Fruit fly (Drosophila melanogaster) whole organism, embryonic: ENCODE measurements around the gene CG13239.
A peak's percentile ranks its signal among the peaks of the same experiment; 100 is the strongest.

Source experiments
- Aef1 ChIP-seq: fragments of 200-800 bp; sonication (Bioruptor generic); IDR thresholded peaks from 3 replicates; pipeline ENCODE4 v1.3.6; 2022; ENCODE audit warnings: missing biosample characterization, missing genetic modification characterization
- CG10979 ChIP-seq: fragments of 200-800 bp; sonication (Bioruptor generic); optimal IDR thresholded peaks from 2 replicates; lab custom pipeline; 2018; ENCODE audit warnings: missing biosample characterization, mild to moderate bottlenecking, missing genetic modification characterization, moderate library complexity
- CG11093 ChIP-seq: fragments of 200-800 bp; sonication (Bioruptor generic); IDR thresholded peaks from 3 replicates; pipeline ENCODE4 v1.3.6; 2022; ENCODE audit warnings: missing biosample characterization, missing genetic modification characterization
- CG12071 ChIP-seq: fragments of 200-800 bp; sonication (Bioruptor generic); optimal IDR thresholded peaks from 3 replicates; lab custom pipeline; 2018; ENCODE audit warnings: missing biosample characterization, mild to moderate bottlenecking, missing genetic modification characterization
- CG12104 ChIP-seq: fragments of 200-800 bp; sonication (Bioruptor generic); optimal IDR thresholded peaks from 3 replicates; lab custom pipeline; 2016; ENCODE audit warnings: missing biosample characterization, missing genetic modification characterization
- CG12299 ChIP-seq: fragments of 200-800 bp; sonication (Bioruptor generic); optimal IDR thresholded peaks from 2 replicates; lab custom pipeline; 2018; ENCODE audit warnings: missing biosample characterization, mild to moderate bottlenecking, missing genetic modification characterization
- CG12659 ChIP-seq: fragments of 200-800 bp; sonication (Bioruptor generic); optimal IDR thresholded peaks from 3 replicates; lab custom pipeline; 2017; ENCODE audit warnings: mild to moderate bottlenecking, missing biosample characterization, missing genetic modification reagents, missing genetic modification characterization
- CG13775 ChIP-seq: fragments of 200-800 bp; sonication (Bioruptor generic); optimal IDR thresholded peaks from 3 replicates; lab custom pipeline; 2017; ENCODE audit warnings: missing biosample characterization, mild to moderate bottlenecking, missing genetic modification characterization
- CG15011 ChIP-seq: fragments of 200-800 bp; sonication (Bioruptor generic); optimal IDR thresholded peaks from 3 replicates; lab custom pipeline; 2018; ENCODE audit warnings: missing biosample characterization, mild to moderate bottlenecking, missing genetic modification characterization
- CG15601 ChIP-seq: fragments of 200-800 bp; sonication (Bioruptor generic); optimal IDR thresholded peaks from 3 replicates; lab custom pipeline; 2019; ENCODE audit warnings: missing biosample characterization, mild to moderate bottlenecking, missing genetic modification characterization, moderate library complexity
- CG17186 ChIP-seq: fragments of 200-800 bp; sonication (Bioruptor generic); optimal IDR thresholded peaks from 3 replicates; lab custom pipeline; 2017; ENCODE audit warnings: missing biosample characterization, missing genetic modification reagents, missing genetic modification characterization
- CG17568 ChIP-seq: fragments of 200-800 bp; sonication (Bioruptor generic); optimal IDR thresholded peaks from 2 replicates; lab custom pipeline; 2018; ENCODE audit warnings: missing biosample characterization, mild to moderate bottlenecking, missing genetic modification characterization, moderate library complexity
- CG2889 ChIP-seq: fragments of 200-800 bp; sonication (Bioruptor generic); IDR thresholded peaks from 3 replicates; pipeline ENCODE4 v1.3.6; 2022; ENCODE audit warnings: missing biosample characterization, missing genetic modification characterization
- CG30020 ChIP-seq: fragments of 200-800 bp; optimal IDR thresholded peaks from 2 replicates; lab custom pipeline; 2019; ENCODE audit warnings: missing biosample characterization, mild to moderate bottlenecking, missing genetic modification characterization, moderate library complexity
- CG31365 ChIP-seq: fragments of 200-800 bp; sonication (Bioruptor generic); optimal IDR thresholded peaks from 2 replicates; lab custom pipeline; 2018; ENCODE audit warnings: missing biosample characterization, mild to moderate bottlenecking, missing genetic modification characterization
- CG32767 ChIP-seq: fragments of 200-800 bp; sonication (Bioruptor generic); IDR thresholded peaks from 2 replicates; pipeline ENCODE4 v1.3.6; 2022; ENCODE audit warnings: missing biosample characterization, missing genetic modification characterization
- CG6175 ChIP-seq: fragments of 200-800 bp; sonication (Bioruptor generic); IDR thresholded peaks from 3 replicates; pipeline ENCODE4 v1.3.6; 2022; ENCODE audit warnings: missing biosample characterization, missing genetic modification characterization
- CG7963 ChIP-seq: fragments of 200-800 bp; sonication (Bioruptor generic); IDR thresholded peaks from 3 replicates; pipeline ENCODE4 v1.3.6; 2022; ENCODE audit warnings: missing biosample characterization, missing genetic modification characterization; ENCODE audit not compliant: partially characterized antibody
- CrebB ChIP-seq: fragments of 200-800 bp; sonication (Bioruptor generic); optimal IDR thresholded peaks from 3 replicates; lab custom pipeline; 2018; ENCODE audit warnings: missing biosample characterization, mild to moderate bottlenecking, missing genetic modification characterization
- Ets65A ChIP-seq: fragments of 200-800 bp; sonication (Bioruptor generic); peaks from one replicate; lab custom pipeline; 2016; ENCODE audit warnings: missing biosample characterization, missing genetic modification characterization
- Fer3 ChIP-seq: fragments of 200-800 bp; sonication (Bioruptor generic); optimal IDR thresholded peaks from 2 replicates; lab custom pipeline; 2018; ENCODE audit warnings: missing biosample characterization, mild to moderate bottlenecking, missing genetic modification characterization, moderate library complexity
- Gsc ChIP-seq: fragments of 200-800 bp; sonication (Bioruptor generic); IDR thresholded peaks from 2 replicates; pipeline ENCODE4 v1.3.6; 2022; ENCODE audit warnings: missing biosample characterization, missing genetic modification characterization
- HLH4C ChIP-seq: fragments of 200-800 bp; sonication (Bioruptor generic); IDR thresholded peaks from 3 replicates; pipeline ENCODE4 v1.3.6; 2022; ENCODE audit warnings: missing biosample characterization, missing genetic modification characterization; ENCODE audit not compliant: partially characterized antibody
- Hmr ChIP-seq: fragments of 200-800 bp; sonication (Bioruptor generic); optimal IDR thresholded peaks from 3 replicates; lab custom pipeline; 2017; ENCODE audit warnings: mild to moderate bottlenecking, missing biosample characterization, missing genetic modification reagents, missing genetic modification characterization
- Max ChIP-seq: fragments of 200-800 bp; sonication (Bioruptor generic); optimal IDR thresholded peaks from 2 replicates; lab custom pipeline; 2016; ENCODE audit warnings: missing biosample characterization, mild to moderate bottlenecking, missing genetic modification characterization
- Med ChIP-seq: fragments of 200-800 bp; sonication (Bioruptor generic); peaks from one replicate; lab custom pipeline; 2016; ENCODE audit warnings: missing biosample characterization, missing genetic modification characterization, mild to moderate bottlenecking, inconsistent platforms, moderate library complexity
- Myb ChIP-seq: fragments of 200-800 bp; sonication (Bioruptor generic); optimal IDR thresholded peaks from 2 replicates; lab custom pipeline; 2016; ENCODE audit warnings: missing biosample characterization, missing genetic modification characterization
- Sry-β ChIP-seq: fragments of 200-800 bp; sonication (Bioruptor generic); optimal IDR thresholded peaks from 2 replicates; lab custom pipeline; 2018; ENCODE audit warnings: missing biosample characterization, mild to moderate bottlenecking, missing genetic modification characterization, moderate library complexity
- Xrp1 ChIP-seq: fragments of 200-800 bp; sonication (Bioruptor generic); IDR thresholded peaks from 2 replicates; pipeline ENCODE4 v1.3.6; 2022; ENCODE audit warnings: missing biosample characterization, missing genetic modification characterization
- ara ChIP-seq: fragments of 200-800 bp; sonication (Bioruptor generic); IDR thresholded peaks from 2 replicates; pipeline ENCODE4 v1.3.6; 2022; ENCODE audit warnings: missing biosample characterization, missing genetic modification characterization
- caup ChIP-seq: fragments of 200-800 bp; sonication (Bioruptor generic); optimal IDR thresholded peaks from 3 replicates; lab custom pipeline; 2017; ENCODE audit warnings: missing biosample characterization, mild to moderate bottlenecking, missing genetic modification characterization, moderate library complexity; ENCODE audit not compliant: severe bottlenecking
- cg ChIP-seq: fragments of 200-800 bp; sonication (Bioruptor generic); optimal IDR thresholded peaks from 3 replicates; lab custom pipeline; 2019; ENCODE audit warnings: missing biosample characterization, mild to moderate bottlenecking, missing genetic modification characterization, moderate library complexity
- chinmo ChIP-seq: fragments of 200-800 bp; sonication (Bioruptor generic); IDR thresholded peaks from 4 replicates; pipeline ENCODE4 v1.3.6; 2022; ENCODE audit warnings: missing biosample characterization, missing genetic modification characterization; ENCODE audit not compliant: partially characterized antibody
- corto ChIP-seq: fragments of 200-800 bp; sonication (Bioruptor generic); optimal IDR thresholded peaks from 2 replicates; lab custom pipeline; 2016; ENCODE audit warnings: missing biosample characterization, mild to moderate bottlenecking, missing genetic modification characterization, moderate library complexity
- crc ChIP-seq: fragments of 200-800 bp; sonication (Bioruptor generic); optimal IDR thresholded peaks from 2 replicates; lab custom pipeline; 2016; ENCODE audit warnings: missing biosample characterization, missing genetic modification characterization
- danr ChIP-seq: fragments of 200-800 bp; sonication (Bioruptor generic); IDR thresholded peaks from 2 replicates; pipeline ENCODE4 v1.3.6; 2022; ENCODE audit warnings: missing biosample characterization, missing genetic modification characterization
- dpn ChIP-seq, 2 experiments: fragments of 200-800 bp; sonication (Bioruptor generic); optimal IDR thresholded peaks; 3 replicates each; lab custom pipeline; 2016; ENCODE audit warnings: missing biosample characterization in 2 of 2, missing genetic modification characterization in 2 of 2
- ewg ChIP-seq: fragments of 200-800 bp; sonication (Bioruptor generic); optimal IDR thresholded peaks from 3 replicates; lab custom pipeline; 2017; ENCODE audit warnings: mild to moderate bottlenecking, missing biosample characterization, missing genetic modification reagents, missing genetic modification characterization
- ham ChIP-seq: fragments of 200-800 bp; sonication (Bioruptor generic); IDR thresholded peaks from 2 replicates; pipeline ENCODE4 v1.3.6; 2022; ENCODE audit warnings: missing biosample characterization, missing genetic modification characterization
- hbn ChIP-seq: fragments of 200-800 bp; sonication (Bioruptor generic); IDR thresholded peaks from 2 replicates; pipeline ENCODE4 v1.3.6; 2022; ENCODE audit warnings: missing biosample characterization, missing genetic modification characterization; ENCODE audit not compliant: partially characterized antibody
- insv ChIP-seq, 2 experiments: fragments of 200-800 bp; sonication (Bioruptor generic); optimal IDR thresholded peaks; 3 replicates each; lab custom pipeline; 2016 to 2018; ENCODE audit warnings: missing biosample characterization in 2 of 2, missing genetic modification characterization in 2 of 2
- jing ChIP-seq: fragments of 200-800 bp; sonication (Bioruptor generic); optimal IDR thresholded peaks from 2 replicates; lab custom pipeline; 2018; ENCODE audit warnings: missing biosample characterization, mild to moderate bottlenecking, missing genetic modification characterization
- lbe ChIP-seq: fragments of 200-800 bp; sonication (Bioruptor generic); optimal IDR thresholded peaks from 2 replicates; lab custom pipeline; 2016; ENCODE audit warnings: missing biosample characterization, mild to moderate bottlenecking, missing genetic modification characterization
- mirr ChIP-seq: fragments of 200-800 bp; sonication (Bioruptor generic); optimal IDR thresholded peaks from 3 replicates; lab custom pipeline; 2018; ENCODE audit warnings: missing biosample characterization, mild to moderate bottlenecking, missing genetic modification characterization
- odd ChIP-seq: fragments of 200-800 bp; sonication (Bioruptor generic); optimal IDR thresholded peaks from 2 replicates; lab custom pipeline; 2017; ENCODE audit warnings: missing biosample characterization, mild to moderate bottlenecking, missing genetic modification characterization
- onecut ChIP-seq: fragments of 200-800 bp; sonication (Bioruptor generic); IDR thresholded peaks from 2 replicates; pipeline ENCODE4 v1.3.6; 2022; ENCODE audit warnings: missing biosample characterization, missing genetic modification characterization
- salm ChIP-seq: fragments of 200-800 bp; sonication (Bioruptor generic); optimal IDR thresholded peaks from 2 replicates; lab custom pipeline; 2018; ENCODE audit warnings: missing biosample characterization, mild to moderate bottlenecking, missing genetic modification characterization
- slbo ChIP-seq: fragments of 200-800 bp; sonication (Bioruptor generic); IDR thresholded peaks from 2 replicates; pipeline ENCODE4 v1.3.6; 2022; ENCODE audit warnings: missing biosample characterization, missing genetic modification characterization
- sug ChIP-seq: fragments of 200-800 bp; optimal IDR thresholded peaks from 2 replicates; lab custom pipeline; 2019; ENCODE audit warnings: missing biosample characterization, mild to moderate bottlenecking, missing genetic modification characterization, moderate library complexity
- tx ChIP-seq: fragments of 200-800 bp; sonication (Bioruptor generic); optimal IDR thresholded peaks from 2 replicates; lab custom pipeline; 2016; ENCODE audit warnings: missing biosample characterization, missing genetic modification characterization
- unpg ChIP-seq: fragments of 200-800 bp; sonication (Bioruptor generic); optimal IDR thresholded peaks from 3 replicates; lab custom pipeline; 2018; ENCODE audit warnings: missing biosample characterization, mild to moderate bottlenecking, missing genetic modification characterization, moderate library complexity

The CG13239 gene

DNA sequence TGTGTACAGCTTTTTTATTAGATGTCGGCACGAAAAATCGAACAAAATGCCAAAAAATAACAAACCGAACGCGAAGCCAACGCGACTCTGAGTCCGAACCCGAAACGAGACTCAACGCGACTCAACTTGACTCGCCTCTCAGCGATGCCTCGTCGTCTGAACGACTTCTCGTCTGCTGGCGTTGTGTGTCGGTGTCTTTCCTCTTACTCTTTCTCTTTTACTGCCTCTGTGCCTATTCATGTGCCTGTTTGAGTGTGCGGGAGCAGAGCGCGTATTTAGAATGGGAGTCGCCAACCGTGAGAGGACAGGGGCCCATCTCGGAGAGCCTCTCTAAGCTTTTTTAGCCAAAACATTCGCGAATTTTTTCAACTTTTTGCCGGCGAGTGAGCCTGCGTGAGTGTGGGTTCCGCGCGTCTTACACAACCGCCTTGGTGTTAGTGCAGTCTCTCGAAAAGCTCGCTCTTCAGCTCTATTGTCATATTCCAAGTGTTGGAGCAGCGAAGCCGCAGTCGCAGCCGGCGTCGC is 35.9 kb upstream of the CG13239 start (continued):
- TF ChIP-seq hbn (GFP tag; lab: Robert Waterston, UW), result no peak
- TF ChIP-seq Max (GFP tag; lab: Kevin White, UChicago), result no peak
- TF ChIP-seq Myb, result no peak
- TF ChIP-seq ewg (GFP tag; lab: Kevin White, UChicago), result peak; percentile 25
- TF ChIP-seq CG17568, result peak; percentile 11
- no peak for TF ChIP-seq sug (tag; lab: Kevin White, UChicago)
- TF ChIP-seq Ets65A (GFP tag; lab: Kevin White, UChicago), result no peak
- TF ChIP-seq ham (GFP tag; lab: Robert Waterston, UW), result no peak
- no peak for TF ChIP-seq ara (GFP tag; lab: Robert Waterston, UW)
- peak; percentile 12 for TF ChIP-seq caup
- TF ChIP-seq cg (GFP tag; lab: Kevin White, UChicago), result peak; percentile 79
- no peak for TF ChIP-seq unpg (GFP tag; lab: Kevin White, UChicago)
- TF ChIP-seq CG10979 (tag; lab: Kevin White, UChicago), result no peak
- TF ChIP-seq Xrp1, result no peak
- TF ChIP-seq lbe, result peak; percentile 91
- TF ChIP-seq mirr (GFP tag; lab: Kevin White, UChicago), result no peak
- TF ChIP-seq insv (GFP tag; optimal IDR thresholded peaks at IDR 0.05; lab: Kevin White, UChicago), result no peak
- no peak for TF ChIP-seq onecut
- no peak for TF ChIP-seq HLH4C (GFP tag; lab: Robert Waterston, UW)
- TF ChIP-seq CG2889 (GFP tag; lab: Robert Waterston, UW), result no peak
- TF ChIP-seq CG17186 (GFP tag; lab: Kevin White, UChicago), result no peak
- no peak for TF ChIP-seq odd (GFP tag; lab: Kevin White, UChicago)
- TF ChIP-seq Sry-β, result no peak
- peak; percentile 48 for TF ChIP-seq corto (GFP tag; lab: Kevin White, UChicago)
- no peak for TF ChIP-seq salm (tag; lab: Kevin White, UChicago)
- TF ChIP-seq CG12299 (tag; lab: Kevin White, UChicago), result no peak
- no peak for TF ChIP-seq CG30020 (tag; lab: Kevin White, UChicago)
- TF ChIP-seq danr (GFP tag; lab: Robert Waterston, UW), result no peak
- TF ChIP-seq Gsc (GFP tag; lab: Robert Waterston, UW), result no peak
- no peak for TF ChIP-seq CG15011 (GFP tag; lab: Kevin White, UChicago)
- TF ChIP-seq CG31365 (tag; lab: Kevin White, UChicago), result no peak
- no peak for TF ChIP-seq CG13775 (GFP tag; lab: Kevin White, UChicago)
- TF ChIP-seq crc (GFP tag; lab: Kevin White, UChicago), result no peak
- TF ChIP-seq dpn (GFP tag; optimal IDR thresholded peaks at IDR 0.05; lab: Kevin White, UChicago), result no peak
- TF ChIP-seq CG32767 (GFP tag; lab: Robert Waterston, UW), result no peak
- TF ChIP-seq CrebB (tag; lab: Kevin White, UChicago), result peak; percentile 19
- no peak for TF ChIP-seq tx (GFP tag; lab: Kevin White, UChicago)
- TF ChIP-seq slbo (GFP tag; lab: Robert Waterston, UW), result no peak
- TF ChIP-seq Med (GFP tag; lab: Kevin White, UChicago), result no peak
- TF ChIP-seq Fer3 (tag; lab: Kevin White, UChicago), result no peak
- TF ChIP-seq CG12659 (GFP tag; lab: Kevin White, UChicago), result no peak
- TF ChIP-seq Aef1, result no peak
- no peak for TF ChIP-seq CG12104 (GFP tag; lab: Kevin White, UChicago)
- TF ChIP-seq CG12071 (GFP tag; lab: Kevin White, UChicago), result no peak
- TF ChIP-seq Hmr (GFP tag; lab: Kevin White, UChicago), result no peak
- peak; percentile 90; the same call in 3 of the 4 replicates for TF ChIP-seq chinmo
- TF ChIP-seq CG15601 (tag; lab: Kevin White, UChicago), result no peak
- TF ChIP-seq jing, result no peak
- peak; percentile 77; the same call in 2 of the 3 replicates for TF ChIP-seq CG6175
- TF ChIP-seq CG7963 (GFP tag; lab: Robert Waterston, UW), result no peak
- TF ChIP-seq CG11093, result no peak
